Worm (Caenorhabditis elegans) whole organism, L2 larva: ENCODE data around the gene cyp-35B3.

Source experiments
- C34F6.9 ChIP-seq: fragments of 150-350 bp; optimal IDR thresholded peaks from 2 replicates; lab custom pipeline; 2014; ENCODE audit warnings: missing biosample characterization, missing genetic modification characterization
- F13H6.1 ChIP-seq: sonication (generic microtip); optimal IDR thresholded peaks from 2 replicates; lab custom pipeline; 2016; ENCODE audit warnings: missing genetic modification characterization, missing compliant biosample characterization
- R02D3.7 ChIP-seq: fragments of 150-350 bp; optimal IDR thresholded peaks from 2 replicates; lab custom pipeline; 2014; ENCODE audit warnings: missing biosample characterization, missing genetic modification characterization
- Y55F3AM.14 ChIP-seq: fragments of 200-800 bp; sonication (Bioruptor generic); optimal IDR thresholded peaks from 2 replicates; lab custom pipeline; 2018; ENCODE audit warnings: mild to moderate bottlenecking, missing genetic modification characterization, missing compliant biosample characterization
- ZK546.5 ChIP-seq: sonication (generic microtip); optimal IDR thresholded peaks from 2 replicates; lab custom pipeline; 2017; ENCODE audit warnings: missing biosample characterization, missing genetic modification characterization
- alr-1 ChIP-seq: fragments of 150-350 bp; optimal IDR thresholded peaks from 2 replicates; lab custom pipeline; 2014; ENCODE audit warnings: missing biosample characterization, missing genetic modification characterization
- aly-2 ChIP-seq: fragments of 150-350 bp; optimal IDR thresholded peaks from 2 replicates; lab custom pipeline; 2014; ENCODE audit warnings: missing biosample characterization, missing genetic modification characterization
- ama-1 ChIP-seq: fragments of 150-350 bp; optimal IDR thresholded peaks from 2 replicates; lab custom pipeline; 2018; ENCODE audit warnings: inconsistent platforms
- blmp-1 ChIP-seq: sonication (generic microtip); optimal IDR thresholded peaks from 2 replicates; lab custom pipeline; 2017; ENCODE audit warnings: missing genetic modification characterization, mild to moderate bottlenecking, missing compliant biosample characterization, antibody characterized with exemption, moderate library complexity; ENCODE audit not compliant: insufficient read depth
- ceh-16 ChIP-seq: fragments of 150-350 bp; optimal IDR thresholded peaks from 2 replicates; lab custom pipeline; 2014; ENCODE audit warnings: missing biosample characterization, missing genetic modification characterization
- crh-2 ChIP-seq: sonication (generic microtip); optimal IDR thresholded peaks from 2 replicates; lab custom pipeline; 2017; ENCODE audit warnings: missing biosample characterization, missing genetic modification characterization
- dmd-4 ChIP-seq: sonication (generic microtip); optimal IDR thresholded peaks from 2 replicates; lab custom pipeline; 2017; ENCODE audit warnings: missing biosample characterization, missing genetic modification characterization
- elt-1 ChIP-seq: fragments of 150-350 bp; optimal IDR thresholded peaks from 2 replicates; lab custom pipeline; 2014; ENCODE audit warnings: missing biosample characterization, missing genetic modification characterization
- elt-3 ChIP-seq: sonication (generic microtip); optimal IDR thresholded peaks from 2 replicates; lab custom pipeline; 2017; ENCODE audit warnings: missing biosample characterization, missing genetic modification characterization
- fos-1 ChIP-seq: fragments of 150-350 bp; optimal IDR thresholded peaks from 2 replicates; lab custom pipeline; 2014; ENCODE audit warnings: missing biosample characterization, missing genetic modification characterization
- gmeb-1 ChIP-seq: fragments of 150-350 bp; optimal IDR thresholded peaks from 2 replicates; lab custom pipeline; 2014; ENCODE audit warnings: missing biosample characterization, missing genetic modification characterization
- lin-11 ChIP-seq: fragments of 150-350 bp; sonication (generic microtip); optimal IDR thresholded peaks from 2 replicates; lab custom pipeline; 2014; ENCODE audit warnings: missing biosample characterization, missing genetic modification characterization, inconsistent platforms, mixed read lengths
- lin-13 ChIP-seq: fragments of 150-350 bp; optimal IDR thresholded peaks from 2 replicates; lab custom pipeline; 2014; ENCODE audit warnings: missing biosample characterization, missing genetic modification reagents, missing genetic modification characterization
- lin-39 ChIP-seq: fragments of 150-350 bp; optimal IDR thresholded peaks from 2 replicates; lab custom pipeline; 2014; ENCODE audit warnings: missing biosample characterization, missing genetic modification reagents, missing genetic modification characterization
- lsy-2 ChIP-seq, 2 experiments: fragments of 150-350 bp in 1 of 2; sonication (generic microtip) in 1 of 2; optimal IDR thresholded peaks; 2 replicates each; lab custom pipeline; 2014 to 2017; ENCODE audit warnings: missing biosample characterization in 2 of 2, missing genetic modification characterization in 2 of 2
- mab-5 ChIP-seq: fragments of 150-350 bp; optimal IDR thresholded peaks from 2 replicates; lab custom pipeline; 2014; ENCODE audit warnings: missing biosample characterization, missing genetic modification characterization
- mbf-1 ChIP-seq: sonication (generic microtip); optimal IDR thresholded peaks from 2 replicates; lab custom pipeline; 2017; ENCODE audit warnings: missing biosample characterization, missing genetic modification characterization
- nhr-10 ChIP-seq: sonication (generic microtip); optimal IDR thresholded peaks from 2 replicates; lab custom pipeline; 2017; ENCODE audit warnings: missing biosample characterization, missing genetic modification characterization
- nhr-11 ChIP-seq: fragments of 150-350 bp; optimal IDR thresholded peaks from 2 replicates; lab custom pipeline; 2014; ENCODE audit warnings: missing biosample characterization, missing genetic modification characterization
- nhr-129 ChIP-seq: fragments of 150-350 bp; optimal IDR thresholded peaks from 2 replicates; lab custom pipeline; 2014; ENCODE audit warnings: missing biosample characterization, missing genetic modification characterization
- nhr-23 ChIP-seq: fragments of 150-350 bp; optimal IDR thresholded peaks from 2 replicates; lab custom pipeline; 2014; ENCODE audit warnings: missing biosample characterization, missing genetic modification reagents, missing genetic modification characterization
- nhr-237 ChIP-seq: fragments of 150-350 bp; optimal IDR thresholded peaks from 2 replicates; lab custom pipeline; 2014; ENCODE audit warnings: missing biosample characterization, missing genetic modification characterization
- nhr-25 ChIP-seq: fragments of 150-350 bp; sonication (generic microtip); optimal IDR thresholded peaks from 3 replicates; lab custom pipeline; 2014; ENCODE audit warnings: missing biosample characterization, missing genetic modification characterization
- nhr-6 ChIP-seq: fragments of 150-350 bp; optimal IDR thresholded peaks from 2 replicates; lab custom pipeline; 2014; ENCODE audit warnings: missing biosample characterization, missing genetic modification characterization
- sem-4 ChIP-seq: fragments of 150-350 bp; optimal IDR thresholded peaks from 2 replicates; lab custom pipeline; 2014; ENCODE audit warnings: missing biosample characterization, missing genetic modification reagents, missing genetic modification characterization
- skn-1 ChIP-seq: sonication (generic microtip); optimal IDR thresholded peaks from 2 replicates; lab custom pipeline; 2017; ENCODE audit warnings: missing biosample characterization, missing genetic modification characterization
- sma-3 ChIP-seq: sonication (generic microtip); optimal IDR thresholded peaks from 2 replicates; lab custom pipeline; 2016; ENCODE audit warnings: missing genetic modification reagents, missing genetic modification characterization, missing compliant biosample characterization
- sma-9 ChIP-seq, 2 experiments: fragments of 150-350 bp in 1 of 2; sonication (generic microtip) in 1 of 2; optimal IDR thresholded peaks; 2 replicates each; lab custom pipeline; 2014 to 2016; ENCODE audit warnings: missing genetic modification characterization in 2 of 2, mild to moderate bottlenecking in 1 of 2, missing biosample characterization in 1 of 2, missing compliant biosample characterization in 1 of 2, missing genetic modification reagents in 1 of 2, moderate library complexity in 1 of 2
- unc-39 ChIP-seq: fragments of 150-350 bp; optimal IDR thresholded peaks from 2 replicates; lab custom pipeline; 2014; ENCODE audit warnings: missing biosample characterization, missing genetic modification characterization
- unc-55 ChIP-seq: fragments of 150-350 bp; sonication (generic microtip); optimal IDR thresholded peaks from 3 replicates; lab custom pipeline; 2014; ENCODE audit warnings: missing biosample characterization, missing genetic modification reagents, missing genetic modification characterization
- ztf-1 ChIP-seq: fragments of 200-800 bp; sonication (Bioruptor generic); conservative IDR thresholded peaks from 2 replicates; pipeline ENCODE4 v1.3.6; 2022; ENCODE audit warnings: missing genetic modification characterization, missing compliant biosample characterization
- ztf-4 ChIP-seq: fragments of 150-350 bp; optimal IDR thresholded peaks from 2 replicates; lab custom pipeline; 2014; ENCODE audit warnings: missing biosample characterization, missing genetic modification characterization

cyp-35B3 gene

DNA sequence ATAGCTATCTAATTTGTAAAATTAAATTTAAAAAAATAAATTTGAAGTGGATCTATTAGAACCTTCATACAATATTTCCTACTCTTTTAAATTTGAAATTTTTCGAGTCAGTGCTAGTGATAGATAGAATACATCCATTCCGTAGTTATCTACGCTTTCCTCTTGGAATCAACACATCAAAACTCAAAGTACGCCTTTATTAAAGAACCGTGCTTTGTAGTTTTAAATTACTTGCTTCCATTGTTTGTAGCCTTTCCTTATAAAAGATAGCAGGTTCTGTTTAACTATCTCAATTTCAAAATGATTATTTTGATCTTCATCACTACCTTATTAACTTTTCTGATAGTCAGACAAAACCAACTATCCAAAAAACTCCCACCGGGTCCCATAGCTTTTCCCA, at the start of gene cyp-35B3:
cyp-35B3 (plus strand) TSS at position 301 of the 400 bp plus-strand sequence.
- TF ChIP-seq blmp-1: no peak
- no peak for TF ChIP-seq ZK546.5 (tag; lab: Kevin White, UChicago)
- TF ChIP-seq ztf-1 (GFP tag; lab: Robert Waterston, UW): no peak
- TF ChIP-seq nhr-10 (tag; lab: Kevin White, UChicago): no peak
- TF ChIP-seq sma-3: no peak
- TF ChIP-seq nhr-23 (tag; lab: Kevin White, UChicago): no peak
- TF ChIP-seq Y55F3AM.14: no peak
- TF ChIP-seq nhr-129 (tag; lab: Kevin White, UChicago): no peak
- TF ChIP-seq gmeb-1 (tag; lab: Kevin White, UChicago): no peak
- no peak for TF ChIP-seq R02D3.7 (tag; lab: Kevin White, UChicago)
- no peak for TF ChIP-seq lin-39 (tag; lab: Kevin White, UChicago)
- TF ChIP-seq aly-2 (tag; lab: Kevin White, UChicago): no peak
- TF ChIP-seq alr-1: no peak
- no peak for TF ChIP-seq elt-3 (tag; lab: Kevin White, UChicago)

ce11 chrV:3896018-3896417, 49.1 kb upstream of the cyp-35B3 start:
- TF ChIP-seq nhr-25 (tag; lab: Kevin White, UChicago) (no peak), gmeb-1 (tag; lab: Kevin White, UChicago) (no peak), nhr-237 (tag; lab: Kevin White, UChicago) (no peak), C34F6.9 (tag; lab: Kevin White, UChicago) (no peak), ama-1 (lab: Kevin White, UChicago) (no peak), sem-4 (tag; lab: Kevin White, UChicago) (no peak), skn-1 (tag; lab: Kevin White, UChicago) (no peak), unc-39 (tag; lab: Kevin White, UChicago) (no peak), lin-11 (tag; lab: Kevin White, UChicago) (no peak), fos-1 (tag; lab: Kevin White, UChicago) (no peak), alr-1 (no peak), R02D3.7 (tag; lab: Kevin White, UChicago) (no peak), nhr-11 (tag; lab: Kevin White, UChicago) (no peak), mbf-1 (tag; lab: Kevin White, UChicago) (no peak), aly-2 (tag; lab: Kevin White, UChicago) (no peak)

ce11 chrV:3900102-3900501, 45.1 kb upstream of the cyp-35B3 start, which contains the start of gene irld-22:
irld-22 (minus strand) TSS chrV:3900202.
- TF ChIP-seq aly-2 (tag; lab: Kevin White, UChicago) (no peak), sma-9 (GFP tag; optimal IDR thresholded peaks at IDR 0.05; lab: Kevin White, UChicago) (no peak), sma-9 (tag; optimal IDR thresholded peaks at IDR 0.05; lab: Kevin White, UChicago) (no peak), nhr-11 (tag; lab: Kevin White, UChicago) (no peak), mab-5 (tag; lab: Kevin White, UChicago) (no peak), nhr-6 (tag; lab: Kevin White, UChicago) (no peak)

ce11 chrV:3902458-3903157, 42.5 kb upstream of the cyp-35B3 start, which contains the start of the genes str-229 and srh-190:
str-229 (minus strand) TSS chrV:3902558.
srh-190 (plus strand) TSS chrV:3903107.
- TF ChIP-seq C34F6.9 (tag; lab: Kevin White, UChicago) (no peak), blmp-1 (no peak), ztf-4 (tag; lab: Kevin White, UChicago) (no peak), nhr-10 (tag; lab: Kevin White, UChicago) (no peak), F13H6.1 (no peak), dmd-4 (tag; lab: Kevin White, UChicago) (no peak), ceh-16 (tag; lab: Kevin White, UChicago) (no peak), lsy-2 (tag; optimal IDR thresholded peaks at IDR 0.05; lab: Kevin White, UChicago) (no peak), unc-55 (GFP tag; lab: Kevin White, UChicago) (no peak), R02D3.7 (tag; lab: Kevin White, UChicago) (no peak), sem-4 (tag; lab: Kevin White, UChicago) (no peak), lin-13 (GFP tag; lab: Kevin White, UChicago) (no peak), lin-39 (tag; lab: Kevin White, UChicago) (no peak), nhr-129 (tag; lab: Kevin White, UChicago) (no peak), skn-1 (tag; lab: Kevin White, UChicago) (no peak), elt-1 (tag; lab: Kevin White, UChicago) (no peak), crh-2 (tag; lab: Kevin White, UChicago) (no peak), unc-39 (tag; lab: Kevin White, UChicago) (no peak)
